Fruit fly (Drosophila melanogaster) whole organism, embryonic: Measurements from ENCODE around the gene CG8668.
A peak's percentile ranks its signal among the peaks of the same experiment; 100 is the strongest.

Experiments used
- Blimp-1 ChIP-seq: fragments of 200-800 bp; sonication (Bioruptor generic); optimal IDR thresholded peaks from 3 replicates; lab custom pipeline; 2018; ENCODE audit warnings: missing biosample characterization, missing genetic modification characterization, mild to moderate bottlenecking, moderate library complexity, missing genetic modification reagents
- CG10543 ChIP-seq: fragments of 200-800 bp; sonication (Bioruptor generic); optimal IDR thresholded peaks from 3 replicates; lab custom pipeline; 2017; ENCODE audit warnings: missing biosample characterization, mild to moderate bottlenecking, missing genetic modification characterization, moderate library complexity
- CG11504 ChIP-seq: fragments of 200-800 bp; sonication (Bioruptor generic); optimal IDR thresholded peaks from 3 replicates; lab custom pipeline; 2019; ENCODE audit warnings: missing biosample characterization, mild to moderate bottlenecking, missing genetic modification characterization, moderate library complexity
- CG12391 ChIP-seq: fragments of 200-800 bp; sonication (Bioruptor generic); optimal IDR thresholded peaks from 3 replicates; lab custom pipeline; 2018; ENCODE audit warnings: missing biosample characterization, mild to moderate bottlenecking, missing genetic modification characterization, moderate library complexity
- CG13624 ChIP-seq: fragments of 200-800 bp; sonication (Bioruptor generic); optimal IDR thresholded peaks from 2 replicates; lab custom pipeline; 2016; ENCODE audit warnings: missing biosample characterization, missing genetic modification characterization
- CG15011 ChIP-seq: fragments of 200-800 bp; sonication (Bioruptor generic); optimal IDR thresholded peaks from 3 replicates; lab custom pipeline; 2018; ENCODE audit warnings: missing biosample characterization, mild to moderate bottlenecking, missing genetic modification characterization
- CG15479 ChIP-seq: fragments of 200-800 bp; sonication (Bioruptor generic); optimal IDR thresholded peaks from 3 replicates; lab custom pipeline; 2019; ENCODE audit warnings: missing biosample characterization, mild to moderate bottlenecking, missing genetic modification characterization, moderate library complexity
- CG16813 ChIP-seq: fragments of 200-800 bp; sonication (Bioruptor generic); IDR thresholded peaks from 3 replicates; pipeline ENCODE4 v1.3.6; 2022; ENCODE audit warnings: missing biosample characterization, missing genetic modification characterization; ENCODE audit not compliant: partially characterized antibody
- CG18599 ChIP-seq: fragments of 200-800 bp; sonication (Bioruptor generic); optimal IDR thresholded peaks from 3 replicates; lab custom pipeline; 2017; ENCODE audit warnings: missing biosample characterization, missing genetic modification characterization, mild to moderate bottlenecking, moderate library complexity, missing genetic modification reagents
- CG2120 ChIP-seq: fragments of 200-800 bp; sonication (Bioruptor generic); optimal IDR thresholded peaks from 3 replicates; lab custom pipeline; 2016; ENCODE audit warnings: missing biosample characterization, missing genetic modification characterization
- CG33213 ChIP-seq: fragments of 200-800 bp; sonication (Bioruptor generic); optimal IDR thresholded peaks from 3 replicates; lab custom pipeline; 2016; ENCODE audit warnings: missing biosample characterization, missing genetic modification characterization
- CG3838 ChIP-seq: fragments of 200-800 bp; sonication (Bioruptor generic); optimal IDR thresholded peaks from 3 replicates; lab custom pipeline; 2016; ENCODE audit warnings: missing biosample characterization, missing genetic modification characterization
- CG4282 ChIP-seq: fragments of 200-800 bp; sonication (Bioruptor generic); optimal IDR thresholded peaks from 2 replicates; lab custom pipeline; 2016; ENCODE audit warnings: missing biosample characterization, missing genetic modification characterization
- CG4707 ChIP-seq: fragments of 200-800 bp; sonication (Bioruptor generic); optimal IDR thresholded peaks from 2 replicates; lab custom pipeline; 2018; ENCODE audit warnings: missing biosample characterization, mild to moderate bottlenecking, missing genetic modification characterization, moderate library complexity
- CG6791 ChIP-seq: fragments of 200-800 bp; sonication (Bioruptor generic); IDR thresholded peaks from 3 replicates; pipeline ENCODE4 v1.3.6; 2022; ENCODE audit warnings: missing biosample characterization, missing genetic modification characterization; ENCODE audit not compliant: partially characterized antibody
- D ChIP-seq, 2 experiments: fragments of 200-800 bp in 1 of 2; fragments of >200 bp in 1 of 2; sonication (Bioruptor generic) in 1 of 2; optimal IDR thresholded peaks; 2 replicates in 1 of 2; 3 replicates in 1 of 2; lab custom pipeline; 2017; ENCODE audit warnings: mild to moderate bottlenecking in 1 of 2, missing biosample characterization in 1 of 2, missing genetic modification characterization in 1 of 2, missing genetic modification reagents in 1 of 2
- Doc2 ChIP-seq: fragments of 200-800 bp; sonication (Bioruptor generic); IDR thresholded peaks from 2 replicates; pipeline ENCODE4 v1.3.6; 2022; ENCODE audit warnings: missing biosample characterization, missing genetic modification characterization
- Fer2 ChIP-seq: fragments of 200-800 bp; sonication (Bioruptor generic); optimal IDR thresholded peaks from 2 replicates; lab custom pipeline; 2018; ENCODE audit warnings: missing biosample characterization, mild to moderate bottlenecking, missing genetic modification characterization, moderate library complexity
- HHEX ChIP-seq: fragments of 200-800 bp; sonication (Bioruptor generic); optimal IDR thresholded peaks from 3 replicates; lab custom pipeline; 2017; ENCODE audit warnings: missing biosample characterization, mild to moderate bottlenecking, missing genetic modification characterization, missing genetic modification reagents
- HmgZ ChIP-seq: fragments of 200-800 bp; sonication (Bioruptor generic); optimal IDR thresholded peaks from 2 replicates; lab custom pipeline; 2018; ENCODE audit warnings: missing biosample characterization, mild to moderate bottlenecking, missing genetic modification characterization
- Hmr ChIP-seq: fragments of 200-800 bp; sonication (Bioruptor generic); optimal IDR thresholded peaks from 3 replicates; lab custom pipeline; 2017; ENCODE audit warnings: mild to moderate bottlenecking, missing biosample characterization, missing genetic modification reagents, missing genetic modification characterization
- Hr39 ChIP-seq: fragments of >200 bp; optimal IDR thresholded peaks from 2 replicates; lab custom pipeline; 2017
- Kr ChIP-seq: fragments of 200-800 bp; sonication (Bioruptor generic); optimal IDR thresholded peaks from 2 replicates; lab custom pipeline; 2017; ENCODE audit warnings: missing biosample characterization, mild to moderate bottlenecking, missing genetic modification characterization
- MESR4 ChIP-seq: fragments of 200-800 bp; sonication (Bioruptor generic); optimal IDR thresholded peaks from 2 replicates; lab custom pipeline; 2018; ENCODE audit warnings: missing biosample characterization, mild to moderate bottlenecking, missing genetic modification characterization, moderate library complexity
- NfI ChIP-seq: fragments of 200-800 bp; sonication (Bioruptor generic); optimal IDR thresholded peaks from 3 replicates; lab custom pipeline; 2018; ENCODE audit warnings: missing biosample characterization, mild to moderate bottlenecking, missing genetic modification characterization, moderate library complexity
- Pdp1 ChIP-seq, 2 experiments: fragments of 200-800 bp; sonication (Bioruptor generic); optimal IDR thresholded peaks; 3 replicates each; lab custom pipeline; 2016; ENCODE audit warnings: missing biosample characterization in 2 of 2, missing genetic modification characterization in 2 of 2, mild to moderate bottlenecking in 1 of 2, moderate library complexity in 1 of 2
- Vsx1 ChIP-seq: fragments of 200-800 bp; sonication (Bioruptor generic); optimal IDR thresholded peaks from 2 replicates; lab custom pipeline; 2017; ENCODE audit warnings: missing biosample characterization, mild to moderate bottlenecking, missing genetic modification characterization, missing genetic modification reagents
- dimm ChIP-seq: fragments of 200-800 bp; sonication (Bioruptor generic); IDR thresholded peaks from 2 replicates; pipeline ENCODE4 v1.3.6; 2022; ENCODE audit warnings: missing biosample characterization, missing genetic modification characterization
- dysf ChIP-seq: fragments of 200-800 bp; sonication (Bioruptor generic); IDR thresholded peaks from 3 replicates; pipeline ENCODE4 v1.3.6; 2022; ENCODE audit warnings: missing biosample characterization, missing genetic modification characterization
- esg ChIP-seq: fragments of 200-800 bp; sonication (Bioruptor generic); conservative IDR thresholded peaks from 2 replicates; pipeline ENCODE4 v1.3.6; 2022; ENCODE audit warnings: missing biosample characterization, missing genetic modification characterization
- ftz-f1 ChIP-seq: fragments of 200-800 bp; sonication (Bioruptor generic); optimal IDR thresholded peaks from 2 replicates; lab custom pipeline; 2016; ENCODE audit warnings: missing biosample characterization, missing genetic modification characterization
- hb ChIP-seq: fragments of 200-800 bp; sonication (Bioruptor generic); IDR thresholded peaks from 3 replicates; pipeline ENCODE4 v1.3.6; 2022; ENCODE audit warnings: missing biosample characterization, missing genetic modification characterization; ENCODE audit not compliant: partially characterized antibody
- hkb ChIP-seq, 2 experiments: fragments of 200-800 bp in 1 of 2; fragments of >200 bp in 1 of 2; sonication (Bioruptor generic) in 1 of 2; IDR thresholded peaks in 1 of 2; optimal IDR thresholded peaks in 1 of 2; 2 replicates each; pipeline versions ENCODE4 v1.3.6 to Lab custom; 2017 to 2022; ENCODE audit warnings: missing biosample characterization in 1 of 2, missing genetic modification characterization in 1 of 2
- klu ChIP-seq: fragments of 200-800 bp; sonication (Bioruptor generic); IDR thresholded peaks from 2 replicates; pipeline ENCODE4 v1.3.6; 2022; ENCODE audit warnings: missing biosample characterization, missing genetic modification characterization
- mld ChIP-seq: fragments of 200-800 bp; sonication (Bioruptor generic); IDR thresholded peaks from 3 replicates; pipeline ENCODE4 v1.3.6; 2022; ENCODE audit warnings: missing biosample characterization, missing genetic modification characterization; ENCODE audit not compliant: partially characterized antibody
- nom ChIP-seq: fragments of 200-800 bp; sonication (Bioruptor generic); optimal IDR thresholded peaks from 2 replicates; lab custom pipeline; 2017; ENCODE audit warnings: missing biosample characterization, missing genetic modification characterization, mild to moderate bottlenecking, moderate library complexity, missing genetic modification reagents
- onecut ChIP-seq: fragments of 200-800 bp; sonication (Bioruptor generic); IDR thresholded peaks from 2 replicates; pipeline ENCODE4 v1.3.6; 2022; ENCODE audit warnings: missing biosample characterization, missing genetic modification characterization
- org-1 ChIP-seq: fragments of 200-800 bp; sonication (Bioruptor generic); optimal IDR thresholded peaks from 2 replicates; lab custom pipeline; 2017; ENCODE audit warnings: missing biosample characterization, missing genetic modification characterization
- pnt ChIP-seq: fragments of 200-800 bp; sonication (Bioruptor generic); optimal IDR thresholded peaks from 3 replicates; lab custom pipeline; 2016; ENCODE audit warnings: missing biosample characterization, missing genetic modification characterization
- ranshi ChIP-seq: fragments of 200-800 bp; sonication (Bioruptor generic); IDR thresholded peaks from 2 replicates; pipeline ENCODE4 v1.3.6; 2022; ENCODE audit warnings: missing biosample characterization, missing genetic modification characterization
- tx ChIP-seq: fragments of 200-800 bp; sonication (Bioruptor generic); optimal IDR thresholded peaks from 2 replicates; lab custom pipeline; 2016; ENCODE audit warnings: missing biosample characterization, missing genetic modification characterization
- unc-4 ChIP-seq: fragments of 200-800 bp; sonication (Bioruptor generic); IDR thresholded peaks from 2 replicates; pipeline ENCODE4 v1.3.6; 2022; ENCODE audit warnings: missing biosample characterization, missing genetic modification characterization; ENCODE audit not compliant: partially characterized antibody
- usp ChIP-seq: fragments of >200 bp; optimal IDR thresholded peaks from 2 replicates; lab custom pipeline; 2017; ENCODE audit warnings: missing biosample characterization, missing genetic modification characterization
- zfh2 ChIP-seq: fragments of 200-800 bp; sonication (Bioruptor generic); optimal IDR thresholded peaks from 2 replicates; lab custom pipeline; 2016; ENCODE audit warnings: missing biosample characterization, missing genetic modification characterization

CG8668 gene

dm6 chr2L:8159498-8159897 is 32.7 kb downstream of the CG8668 start, which contains the start of the genes PAPLA1 and Rbsn-5 (continued):
- peak; percentile 92 for TF ChIP-seq CG11504 (tag; lab: Kevin White, UChicago)
- no peak for TF ChIP-seq Kr (GFP tag; lab: Kevin White, UChicago)
- TF ChIP-seq CG2120: peak; percentile 98
- peak; percentile 64 for TF ChIP-seq CG4707 (GFP tag; lab: Kevin White, UChicago)
- peak; percentile 93 for TF ChIP-seq Hmr (GFP tag; lab: Kevin White, UChicago)
- peak; percentile 86 for TF ChIP-seq org-1 (GFP tag; lab: Kevin White, UChicago)
- TF ChIP-seq dysf: peak; percentile 94
- peak; percentile 81 for TF ChIP-seq Vsx1 (GFP tag; lab: Kevin White, UChicago)
- peak; percentile 96 for TF ChIP-seq pnt (GFP tag; lab: Kevin White, UChicago)
- no peak for TF ChIP-seq hb (GFP tag; lab: Robert Waterston, UW)
- no peak for TF ChIP-seq CG15479 (GFP tag; lab: Kevin White, UChicago)
- TF ChIP-seq HmgZ (tag; lab: Kevin White, UChicago): peak; percentile 97
- TF ChIP-seq CG15011 (GFP tag; lab: Kevin White, UChicago): peak; percentile 81
- 0 out of 2 replicates have a peak, but pooled peaks have one; percentile 59 for TF ChIP-seq Doc2 (GFP tag; lab: Robert Waterston, UW)
- no peak for TF ChIP-seq CG6791
- no peak for TF ChIP-seq mld (GFP tag; lab: Robert Waterston, UW)
- TF ChIP-seq CG4282: peak; percentile 93
- TF ChIP-seq hkb (optimal IDR thresholded peaks at IDR 0.05; lab: Kevin White, UChicago): no peak
- TF ChIP-seq hkb (GFP tag; IDR thresholded peaks at IDR 0.05; lab: Robert Waterston, UW): peak; percentile 90
- TF ChIP-seq NfI (GFP tag; lab: Kevin White, UChicago): peak; percentile 93
- peak; percentile 96 for TF ChIP-seq CG13624
- peak; percentile 74 for TF ChIP-seq onecut (GFP tag; lab: Robert Waterston, UW)
- TF ChIP-seq CG10543 (GFP tag; lab: Kevin White, UChicago): peak; percentile 94
- peak; percentile 93 for TF ChIP-seq CG33213 (GFP tag; lab: Kevin White, UChicago)
- TF ChIP-seq nom (GFP tag; lab: Kevin White, UChicago): peak; percentile 89
- peak; percentile 93 for TF ChIP-seq esg (GFP tag; lab: Robert Waterston, UW)

dm6 chr2L:8161994-8162306 is 35.1 kb downstream of the CG8668 start:
- TF ChIP-seq zfh2 (GFP tag; lab: Kevin White, UChicago) (no peak), Blimp-1 (no peak), CG18599 (GFP tag; lab: Kevin White, UChicago) (no peak), Pdp1 (GFP tag; optimal IDR thresholded peaks at IDR 0.05; lab: Kevin White, UChicago) (no peak), usp (GFP tag; lab: Kevin White, UChicago) (peak; percentile 12), tx (GFP tag; lab: Kevin White, UChicago) (no peak), unc-4 (GFP tag; lab: Robert Waterston, UW) (no peak), MESR4 (GFP tag; lab: Kevin White, UChicago) (peak; percentile 51), klu (no peak), Hr39 (lab: Kevin White, UChicago) (no peak), ftz-f1 (GFP tag; lab: Kevin White, UChicago) (peak; percentile 26), CG12391 (no peak), ranshi (GFP tag; lab: Robert Waterston, UW) (no peak), D (optimal IDR thresholded peaks at IDR 0.05; lab: Kevin White, UChicago) (peak; percentile 37), D (GFP tag; optimal IDR thresholded peaks at IDR 0.05; lab: Kevin White, UChicago) (no peak), Fer2 (tag; lab: Kevin White, UChicago) (no peak), dimm (GFP tag; lab: Robert Waterston, UW) (no peak), CG3838 (GFP tag; lab: Kevin White, UChicago) (no peak), HHEX (GFP tag; lab: Kevin White, UChicago) (no peak), CG16813 (no peak)
